Worm (Caenorhabditis elegans) whole organism, L4 larva: ENCODE data around the gene rnp-9.

ENCODE experiments used
- D1046.2 ChIP-seq: fragments of 200-800 bp; sonication (Bioruptor generic); IDR thresholded peaks from 2 replicates; pipeline ENCODE4 v1.3.6; 2022; ENCODE audit warnings: missing genetic modification characterization, missing compliant biosample characterization
- Y48G9A.11 ChIP-seq: fragments of 200-800 bp; sonication (Bioruptor generic); IDR thresholded peaks from 2 replicates; pipeline ENCODE4 v1.3.6; 2022; ENCODE audit warnings: missing genetic modification reagents, missing genetic modification characterization, missing compliant biosample characterization
- ZK546.5 ChIP-seq, 2 experiments: sonication (generic microtip); optimal IDR thresholded peaks; 2 replicates each; lab custom pipeline; 2017; ENCODE audit warnings: missing biosample characterization in 2 of 2, missing genetic modification characterization in 2 of 2
- aha-1 ChIP-seq: fragments of 150-350 bp; peaks from one replicate; lab custom pipeline; 2014; ENCODE audit warnings: missing biosample characterization, missing genetic modification characterization
- ama-1 ChIP-seq: fragments of 150-350 bp; optimal IDR thresholded peaks from 2 replicates; lab custom pipeline; 2014; ENCODE audit warnings: inconsistent platforms, mixed read lengths
- attf-4 ChIP-seq: sonication (generic microtip); optimal IDR thresholded peaks from 3 replicates; lab custom pipeline; 2017; ENCODE audit warnings: missing biosample characterization, missing genetic modification characterization
- ceh-62 ChIP-seq: sonication (generic microtip); optimal IDR thresholded peaks from 2 replicates; lab custom pipeline; 2017; ENCODE audit warnings: missing biosample characterization, missing genetic modification characterization
- daf-12 ChIP-seq: fragments of 150-350 bp; optimal IDR thresholded peaks from 2 replicates; lab custom pipeline; 2014; ENCODE audit warnings: missing biosample characterization, missing genetic modification reagents, missing genetic modification characterization
- daf-16 ChIP-seq, 3 experiments: sonication (generic microtip); optimal IDR thresholded peaks; 2 replicates each; lab custom pipeline; 2016 to 2017; ENCODE audit warnings: missing genetic modification characterization in 3 of 3, missing genetic modification reagents in 3 of 3, mild to moderate bottlenecking in 2 of 3, missing compliant biosample characterization in 2 of 3, missing biosample characterization in 1 of 3, moderate library complexity in 1 of 3
- dmd-6 ChIP-seq: fragments of 200-800 bp; sonication (Bioruptor generic); IDR thresholded peaks from 2 replicates; pipeline ENCODE4 v1.3.6; 2022; ENCODE audit warnings: missing genetic modification reagents, missing genetic modification characterization, missing compliant biosample characterization
- dmd-9 ChIP-seq: fragments of 200-800 bp; sonication (Bioruptor generic); IDR thresholded peaks from 2 replicates; pipeline ENCODE4 v1.3.6; 2022; ENCODE audit warnings: missing genetic modification reagents, missing genetic modification characterization, missing compliant biosample characterization
- dpl-1 ChIP-seq: fragments of 150-350 bp; optimal IDR thresholded peaks from 2 replicates; lab custom pipeline; 2014; ENCODE audit warnings: missing biosample characterization, missing genetic modification reagents, missing genetic modification characterization
- duxl-1 ChIP-seq: sonication (generic microtip); optimal IDR thresholded peaks from 2 replicates; lab custom pipeline; 2016; ENCODE audit warnings: mild to moderate bottlenecking, missing genetic modification characterization, moderate library complexity, missing compliant biosample characterization; ENCODE audit not compliant: poor library complexity
- hif-1 ChIP-seq, 2 experiments: sonication (generic microtip); optimal IDR thresholded peaks; 2 replicates each; lab custom pipeline; 2016 to 2017; ENCODE audit warnings: missing compliant biosample characterization in 2 of 2, missing genetic modification characterization in 2 of 2, missing genetic modification reagents in 2 of 2, missing genotype in 2 of 2, mild to moderate bottlenecking in 1 of 2
- hlh-11 ChIP-seq: fragments of 200-800 bp; sonication (Bioruptor generic); optimal IDR thresholded peaks from 2 replicates; lab custom pipeline; 2018; ENCODE audit warnings: mild to moderate bottlenecking, missing genetic modification characterization, missing compliant biosample characterization
- lim-7 ChIP-seq: fragments of 200-800 bp; sonication (Bioruptor generic); IDR thresholded peaks from 2 replicates; pipeline ENCODE4 v1.3.6; 2022; ENCODE audit warnings: missing genetic modification characterization, missing compliant biosample characterization
- lin-29 ChIP-seq: fragments of 200-800 bp; sonication (Bioruptor generic); IDR thresholded peaks from 2 replicates; pipeline ENCODE4 v1.3.6; 2022; ENCODE audit warnings: missing genetic modification reagents, missing genetic modification characterization, missing compliant biosample characterization
- mdl-1 ChIP-seq, 2 experiments: fragments of 150-350 bp in 1 of 2; sonication (generic microtip) in 1 of 2; optimal IDR thresholded peaks; 2 replicates each; lab custom pipeline; 2014 to 2017; ENCODE audit warnings: missing biosample characterization in 2 of 2, missing genetic modification characterization in 2 of 2
- mep-1 ChIP-seq: fragments of 150-350 bp; sonication (generic microtip); optimal IDR thresholded peaks from 3 replicates; lab custom pipeline; 2014; ENCODE audit warnings: missing biosample characterization, missing genetic modification characterization
- mes-2 ChIP-seq: sonication (generic microtip); optimal IDR thresholded peaks from 2 replicates; lab custom pipeline; 2016; ENCODE audit warnings: missing genotype, mild to moderate bottlenecking, missing genetic modification characterization, missing compliant biosample characterization; ENCODE audit not compliant: poor library complexity, severe bottlenecking
- mxl-2 ChIP-seq: fragments of 200-800 bp; sonication (Bioruptor generic); conservative IDR thresholded peaks from 2 replicates; pipeline ENCODE4 v1.3.6; 2022; ENCODE audit warnings: missing genetic modification reagents, missing genetic modification characterization, missing compliant biosample characterization
- mxl-3 ChIP-seq: fragments of 200-800 bp; sonication (Bioruptor generic); optimal IDR thresholded peaks from 2 replicates; lab custom pipeline; 2018; ENCODE audit warnings: mild to moderate bottlenecking, missing genetic modification characterization, missing compliant biosample characterization
- nhr-237 ChIP-seq: sonication (generic microtip); optimal IDR thresholded peaks from 2 replicates; lab custom pipeline; 2017; ENCODE audit warnings: missing biosample characterization, missing genetic modification characterization
- nhr-25 ChIP-seq: sonication (generic microtip); optimal IDR thresholded peaks from 2 replicates; lab custom pipeline; 2017; ENCODE audit warnings: missing genetic modification characterization, mild to moderate bottlenecking, missing compliant biosample characterization, antibody characterized with exemption, moderate library complexity, borderline replicate concordance; ENCODE audit not compliant: insufficient read depth
- nhr-28 ChIP-seq: fragments of 150-350 bp; optimal IDR thresholded peaks from 2 replicates; lab custom pipeline; 2014; ENCODE audit warnings: missing biosample characterization, missing genetic modification characterization
- nhr-41 ChIP-seq: fragments of 200-800 bp; sonication (Bioruptor generic); IDR thresholded peaks from 2 replicates; pipeline ENCODE4 v1.3.6; 2022; ENCODE audit warnings: missing genetic modification reagents, missing genetic modification characterization, missing compliant biosample characterization
- nhr-48 ChIP-seq: sonication (generic microtip); optimal IDR thresholded peaks from 2 replicates; lab custom pipeline; 2016; ENCODE audit warnings: mild to moderate bottlenecking, missing genetic modification characterization, missing compliant biosample characterization
- pqm-1 ChIP-seq: sonication (generic microtip); optimal IDR thresholded peaks from 2 replicates; lab custom pipeline; 2017; ENCODE audit warnings: missing biosample characterization, missing genetic modification characterization
- set-16 ChIP-seq: fragments of 200-800 bp; sonication (Bioruptor generic); IDR thresholded peaks from 2 replicates; pipeline ENCODE4 v1.3.6; 2022; ENCODE audit warnings: missing genetic modification reagents, missing genetic modification characterization, missing compliant biosample characterization
- snpc-4 ChIP-seq: fragments of 150-350 bp; optimal IDR thresholded peaks from 2 replicates; lab custom pipeline; 2014; ENCODE audit warnings: missing biosample characterization, missing genetic modification characterization
- tag-97 ChIP-seq: fragments of 200-800 bp; sonication (Bioruptor generic); IDR thresholded peaks from 2 replicates; pipeline ENCODE4 v1.3.6; 2022; ENCODE audit warnings: missing genetic modification characterization, missing compliant biosample characterization
- unc-130 ChIP-seq: sonication (generic microtip); optimal IDR thresholded peaks from 2 replicates; lab custom pipeline; 2016; ENCODE audit warnings: missing genetic modification reagents, missing genetic modification characterization, missing compliant biosample characterization
- unc-62 ChIP-seq, 3 experiments: fragments of 150-350 bp in 1 of 3; sonication (generic microtip); optimal IDR thresholded peaks in 2 of 3; peaks in 1 of 3; 1 replicate in 1 of 3; 2 replicates in 2 of 3; lab custom pipeline; 2014 to 2017; ENCODE audit warnings: missing biosample characterization in 3 of 3, missing genetic modification characterization in 3 of 3, missing genetic modification reagents in 3 of 3, missing genotype in 1 of 3
- zfp-3 ChIP-seq: fragments of 200-800 bp; sonication (Bioruptor generic); conservative IDR thresholded peaks from 2 replicates; pipeline ENCODE4 v1.3.6; 2022; ENCODE audit warnings: missing genetic modification reagents, missing genetic modification characterization, missing compliant biosample characterization

Gene rnp-9

DNA sequence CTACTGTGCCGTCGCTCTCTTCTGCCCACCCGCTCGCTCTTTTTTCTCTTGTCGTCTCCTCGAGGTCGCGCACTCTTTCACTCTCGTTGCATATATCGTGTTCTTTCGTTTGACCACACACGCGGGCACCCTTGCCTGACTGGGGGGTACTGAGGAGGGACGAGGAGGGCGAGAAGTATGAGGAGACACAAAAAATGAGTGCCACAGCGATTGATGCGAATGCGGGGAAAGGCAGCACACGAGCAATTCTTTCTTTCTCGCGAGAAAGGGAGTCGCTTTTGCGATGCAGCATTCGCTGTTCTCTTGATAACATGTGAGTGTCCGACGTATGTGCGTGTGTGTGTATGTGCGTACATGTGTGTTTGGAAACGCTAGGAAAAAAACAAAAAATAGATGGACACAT is 21.4 kb downstream of the rnp-9 start (continued):
- TF ChIP-seq nhr-41 (GFP tag; lab: Robert Waterston, UW) (0 out of 2 replicates have a peak, but pooled peaks have one; percentile 10), dmd-6 (GFP tag; lab: Robert Waterston, UW) (peak; percentile 51), lim-7 (GFP tag; lab: Robert Waterston, UW) (no peak)

DNA sequence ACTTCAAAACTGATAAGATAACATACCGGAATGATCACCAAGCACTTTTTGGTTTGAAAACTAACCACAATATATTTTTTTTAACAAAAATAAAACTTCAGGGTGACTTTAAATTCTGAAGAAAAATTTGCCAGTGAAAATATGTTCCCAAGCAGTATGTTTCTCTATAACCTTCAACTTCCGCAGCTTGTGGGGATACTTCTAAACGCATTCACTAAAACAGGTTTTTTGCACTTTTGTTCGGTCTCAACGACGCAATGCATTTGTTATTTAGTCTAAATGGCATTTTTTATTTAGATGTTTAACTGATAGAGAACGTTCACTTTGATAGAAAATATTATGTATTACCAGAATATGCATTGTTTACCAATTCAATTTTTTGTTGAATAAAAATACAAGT is 22.1 kb downstream of the rnp-9 start:
- TF ChIP-seq lin-29 (GFP tag; lab: Robert Waterston, UW), result no peak
- TF ChIP-seq ama-1 (lab: Kevin White, UChicago), result no peak
- TF ChIP-seq unc-130 (GFP tag; lab: Kevin White, UChicago), result no peak
- no peak for TF ChIP-seq snpc-4 (tag; lab: Kevin White, UChicago)
- TF ChIP-seq daf-12 (tag; lab: Kevin White, UChicago), result no peak
- no peak for TF ChIP-seq mes-2
- no peak for TF ChIP-seq pqm-1 (tag; lab: Kevin White, UChicago)
- TF ChIP-seq daf-16 (GFP tag; optimal IDR thresholded peaks at IDR 0.05; lab: Kevin White, UChicago), result no peak
- no peak for TF ChIP-seq daf-16 (tag; optimal IDR thresholded peaks at IDR 0.05; lab: Kevin White, UChicago)
- no peak for TF ChIP-seq tag-97 (GFP tag; lab: Robert Waterston, UW)
- no peak for TF ChIP-seq ceh-62 (tag; lab: Kevin White, UChicago)
- no peak for TF ChIP-seq nhr-237 (tag; lab: Kevin White, UChicago)
- no peak for TF ChIP-seq D1046.2
- TF ChIP-seq Y48G9A.11 (GFP tag; lab: Robert Waterston, UW), result no peak
- no peak for TF ChIP-seq duxl-1
- TF ChIP-seq ZK546.5 (tag; optimal IDR thresholded peaks at IDR 0.05; lab: Kevin White, UChicago), result no peak
- TF ChIP-seq, all 104 proteins: peak for 0

DNA sequence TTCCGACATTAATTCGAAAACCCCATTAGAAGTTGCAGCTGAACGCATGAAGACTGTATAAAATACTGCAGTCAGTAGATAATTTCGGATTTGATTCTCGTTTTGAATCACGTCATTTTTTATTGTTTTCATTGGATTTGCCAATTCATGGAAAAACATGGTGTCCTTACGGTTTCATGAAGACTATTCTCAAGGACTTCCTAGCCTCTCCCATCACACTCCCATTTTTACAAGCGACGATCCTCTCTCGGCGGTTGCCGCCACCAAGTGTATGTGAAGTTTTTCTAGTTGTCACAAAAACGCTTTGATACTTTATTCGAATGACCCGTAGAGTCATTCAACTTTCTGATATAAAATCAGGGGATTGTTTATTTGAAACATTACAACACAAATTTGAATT is 22.7 kb downstream of the rnp-9 start:
- TF ChIP-seq nhr-25 (peak; percentile 5), dmd-9 (GFP tag; lab: Robert Waterston, UW) (no peak), set-16 (GFP tag; lab: Robert Waterston, UW) (no peak), aha-1 (tag; lab: Kevin White, UChicago) (peak; percentile 91), hif-1 (tag; optimal IDR thresholded peaks at IDR 0.05; lab: Kevin White, UChicago) (no peak), nhr-28 (tag; lab: Kevin White, UChicago) (peak; percentile 31), attf-4 (tag; lab: Kevin White, UChicago) (no peak)

DNA sequence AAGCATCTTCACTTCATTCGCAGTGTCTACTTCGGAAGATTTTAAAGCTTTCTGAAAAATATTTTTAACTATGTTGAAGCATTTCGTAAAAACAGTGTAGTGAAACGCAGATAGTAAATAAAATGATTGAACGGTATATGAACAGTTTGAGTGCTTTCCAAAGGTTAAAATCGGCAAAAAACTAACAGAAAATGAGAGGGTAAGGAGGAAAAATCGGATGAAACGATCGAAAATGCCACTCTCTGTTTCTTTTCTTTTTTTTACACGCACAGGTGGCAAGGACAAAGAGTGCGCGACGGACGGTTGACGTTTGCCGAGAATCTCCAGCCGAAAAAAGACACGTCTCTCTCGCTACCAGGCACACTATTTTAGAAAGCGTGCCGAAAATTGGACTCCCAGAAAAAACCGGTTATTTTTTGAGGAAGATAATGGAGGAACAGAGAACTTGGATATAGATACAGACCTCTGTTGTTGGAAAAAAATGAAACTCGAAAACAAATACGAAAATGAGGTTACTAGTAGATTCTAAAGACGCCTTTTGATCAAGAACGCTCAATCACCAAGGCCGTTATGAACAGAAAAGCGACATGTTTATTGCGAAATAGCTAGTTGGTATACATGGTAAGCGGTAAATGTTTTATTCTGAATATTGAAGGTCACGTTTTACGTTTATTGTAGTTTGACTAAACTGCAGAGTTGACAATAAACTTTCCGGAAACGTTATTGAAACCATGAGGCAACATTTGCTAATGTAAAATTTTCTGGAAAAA is 27.4 kb downstream of the rnp-9 start, which contains the start of gene myrf-2:
Gene myrf-2, minus strand, starts transcription at position 51 of the 770 bp plus-strand sequence.
- TF ChIP-seq mdl-1 (tag; optimal IDR thresholded peaks at IDR 0.05; lab: Kevin White, UChicago) (peak in 1 of 2 experiments; percentile 36), dpl-1 (GFP tag; lab: Kevin White, UChicago) (no peak), hlh-11 (tag; lab: Kevin White, UChicago) (peak; percentile 58), mxl-2 (GFP tag; lab: Robert Waterston, UW) (no peak), nhr-28 (tag; lab: Kevin White, UChicago) (peak; percentile 48), mep-1 (tag; lab: Kevin White, UChicago) (peak; percentile 9), nhr-48 (tag; lab: Kevin White, UChicago) (peak; percentile 20), mxl-3 (peak; percentile 58), zfp-3 (no peak), unc-62 (GFP tag; optimal IDR thresholded peaks at IDR 0.05 in 1 of 2; lab: Kevin White, UChicago) (peak in 1 of 2 experiments; percentile 52), unc-62 (tag; optimal IDR thresholded peaks at IDR 0.05; lab: Kevin White, UChicago) (no peak)
